Worm (Caenorhabditis elegans): Measurements from ENCODE around the gene fbxb-79.

DNA sequence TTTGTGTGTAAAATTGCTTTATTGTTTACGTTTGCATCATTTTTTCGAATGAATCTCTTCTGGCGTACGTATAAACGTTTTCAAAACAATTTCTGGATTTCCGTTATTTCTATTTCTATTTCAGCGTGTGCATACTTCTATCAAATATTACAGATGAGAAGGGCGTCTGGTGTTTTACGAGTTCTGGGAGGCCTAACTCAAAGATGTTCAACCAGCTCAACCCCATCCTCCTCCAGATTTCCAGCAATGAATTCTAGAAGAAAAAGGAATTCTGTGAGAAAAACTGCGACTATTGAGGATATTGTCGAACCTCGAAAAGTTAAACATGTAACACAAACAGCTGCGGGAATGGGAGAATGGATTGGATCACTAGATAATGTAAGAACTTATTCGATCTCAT lies 38.5 kb downstream of the fbxb-79 start, which contains the start of gene C08F8.2:
- no peak for TF ChIP-seq snpc-4 (tag; optimal IDR thresholded peaks at IDR 0.05)
- TF ChIP-seq nhr-84 (tag; optimal IDR thresholded peaks at IDR 0.05) = no peak
- TF ChIP-seq elt-3 (tag; optimal IDR thresholded peaks at IDR 0.05) = no peak
- no peak for TF ChIP-seq nhr-76 (tag; optimal IDR thresholded peaks at IDR 0.05)
- TF ChIP-seq pqm-1 (tag; optimal IDR thresholded peaks at IDR 0.05) = no peak
- TF ChIP-seq snu-23 (GFP tag; optimal IDR thresholded peaks at IDR 0.05) = no peak
- TF ChIP-seq nhr-237 (tag; optimal IDR thresholded peaks at IDR 0.05) = no peak
- no peak for TF ChIP-seq lsy-2 (tag; optimal IDR thresholded peaks at IDR 0.05)
- no peak for TF ChIP-seq nhr-90 (tag; optimal IDR thresholded peaks at IDR 0.05; ENCODE audit: poor library complexity)
- TF ChIP-seq fos-1 (tag; optimal IDR thresholded peaks at IDR 0.05) = no peak
